Worm (Caenorhabditis elegans) whole organism, young adult: Measurements from ENCODE around the gene dpff-1.

ENCODE experiments used
- B0035.1 ChIP-seq: sonication (generic microtip); optimal IDR thresholded peaks from 2 replicates; lab custom pipeline; 2016; ENCODE audit warnings: missing genetic modification characterization, mild to moderate bottlenecking, missing compliant biosample characterization, missing genotype, missing genetic modification reagents
- B0336.3 ChIP-seq: fragments of 200-800 bp; sonication (Bioruptor generic); IDR thresholded peaks from 2 replicates; pipeline ENCODE4 v1.3.6; 2022; ENCODE audit warnings: missing genetic modification characterization, missing compliant biosample characterization
- C06A6.2 ChIP-seq: fragments of 200-800 bp; sonication (Bioruptor generic); conservative IDR thresholded peaks from 2 replicates; pipeline ENCODE4 v1.3.6; 2022; ENCODE audit warnings: missing genetic modification characterization, missing compliant biosample characterization
- F10E7.11 ChIP-seq: sonication (generic microtip); optimal IDR thresholded peaks from 2 replicates; lab custom pipeline; 2017; ENCODE audit warnings: mild to moderate bottlenecking, missing genetic modification characterization, moderate library complexity, missing compliant biosample characterization
- F22D6.2 ChIP-seq: sonication (generic microtip); optimal IDR thresholded peaks from 2 replicates; lab custom pipeline; 2016; ENCODE audit warnings: mild to moderate bottlenecking, missing genetic modification characterization, missing compliant biosample characterization
- F23B12.7 ChIP-seq: sonication (generic microtip); optimal IDR thresholded peaks from 2 replicates; lab custom pipeline; 2017; ENCODE audit warnings: missing genetic modification characterization, mild to moderate bottlenecking, missing compliant biosample characterization, antibody characterized with exemption, moderate library complexity; ENCODE audit not compliant: insufficient read depth
- F33H1.4 ChIP-seq: fragments of 200-800 bp; sonication (Bioruptor generic); IDR thresholded peaks from 2 replicates; pipeline ENCODE4 v1.3.6; 2022; ENCODE audit warnings: missing genetic modification reagents, missing genetic modification characterization, missing compliant biosample characterization
- F39B2.1 ChIP-seq: fragments of 200-800 bp; sonication (Bioruptor generic); IDR thresholded peaks from 2 replicates; pipeline ENCODE4 v1.3.6; 2022; ENCODE audit warnings: missing genetic modification reagents, missing genetic modification characterization, missing compliant biosample characterization
- F52B5.7 ChIP-seq: sonication (generic microtip); optimal IDR thresholded peaks from 2 replicates; lab custom pipeline; 2016; ENCODE audit warnings: mild to moderate bottlenecking, missing genetic modification characterization, missing compliant biosample characterization
- K12H6.12 ChIP-seq: fragments of 200-800 bp; sonication (Bioruptor generic); optimal IDR thresholded peaks from 2 replicates; lab custom pipeline; 2018; ENCODE audit warnings: mild to moderate bottlenecking, missing genetic modification characterization, missing compliant biosample characterization
- T26A5.8 ChIP-seq: sonication (generic microtip); optimal IDR thresholded peaks from 2 replicates; lab custom pipeline; 2016; ENCODE audit warnings: missing genetic modification characterization, missing compliant biosample characterization
- Y67H2A.10 ChIP-seq: fragments of 200-800 bp; sonication (Bioruptor generic); conservative IDR thresholded peaks from 2 replicates; pipeline ENCODE4 v1.3.6; 2022; ENCODE audit warnings: missing genetic modification reagents, missing genetic modification characterization, missing compliant biosample characterization
- Y95B8A.8 ChIP-seq: fragments of 200-800 bp; sonication (Bioruptor generic); IDR thresholded peaks from 2 replicates; pipeline ENCODE4 v1.3.6; 2022; ENCODE audit warnings: missing genetic modification reagents, missing genetic modification characterization, missing compliant biosample characterization
- athp-1 ChIP-seq: sonication (generic microtip); optimal IDR thresholded peaks from 2 replicates; lab custom pipeline; 2017; ENCODE audit warnings: mild to moderate bottlenecking, missing genetic modification characterization, missing compliant biosample characterization
- attf-3 ChIP-seq: fragments of 200-800 bp; sonication (Bioruptor generic); conservative IDR thresholded peaks from 2 replicates; pipeline ENCODE4 v1.3.6; 2022; ENCODE audit warnings: missing genetic modification reagents, missing genetic modification characterization, missing compliant biosample characterization
- attf-6 ChIP-seq: fragments of 200-800 bp; sonication (Bioruptor generic); IDR thresholded peaks from 2 replicates; pipeline ENCODE4 v1.3.6; 2022; ENCODE audit warnings: missing genetic modification reagents, missing genetic modification characterization, missing compliant biosample characterization
- cebp-1 ChIP-seq, 2 experiments: fragments of 200-800 bp in 1 of 2; sonication (Bioruptor generic) in 1 of 2; sonication (generic microtip) in 1 of 2; IDR thresholded peaks in 1 of 2; optimal IDR thresholded peaks in 1 of 2; 2 replicates each; pipeline versions ENCODE4 v1.3.6 to Lab custom; 2017 to 2022; ENCODE audit warnings: missing compliant biosample characterization in 2 of 2, missing genetic modification characterization in 2 of 2, mild to moderate bottlenecking in 1 of 2, missing genetic modification reagents in 1 of 2, moderate library complexity in 1 of 2
- ceh-58 ChIP-seq: fragments of 200-800 bp; sonication (Bioruptor generic); IDR thresholded peaks from 2 replicates; pipeline ENCODE4 v1.3.6; 2022; ENCODE audit warnings: missing genetic modification characterization, missing compliant biosample characterization
- ceh-79 ChIP-seq: sonication (generic microtip); optimal IDR thresholded peaks from 2 replicates; lab custom pipeline; 2017; ENCODE audit warnings: mild to moderate bottlenecking, missing genetic modification characterization, missing compliant biosample characterization
- ceh-91 ChIP-seq: fragments of 200-800 bp; sonication (Bioruptor generic); IDR thresholded peaks from 2 replicates; pipeline ENCODE4 v1.3.6; 2022; ENCODE audit warnings: missing genetic modification reagents, missing genetic modification characterization, missing compliant biosample characterization
- die-1 ChIP-seq: sonication (generic microtip); optimal IDR thresholded peaks from 2 replicates; lab custom pipeline; 2016; ENCODE audit warnings: missing genotype, mild to moderate bottlenecking, missing genetic modification characterization, missing compliant biosample characterization
- dox-1 ChIP-seq: fragments of 200-800 bp; sonication (Bioruptor generic); IDR thresholded peaks from 2 replicates; pipeline ENCODE4 v1.3.6; 2022; ENCODE audit warnings: missing genetic modification reagents, missing genetic modification characterization, missing compliant biosample characterization
- egrh-3 ChIP-seq: fragments of 200-800 bp; sonication (Bioruptor generic); IDR thresholded peaks from 2 replicates; pipeline ENCODE4 v1.3.6; 2022; ENCODE audit warnings: missing genetic modification reagents, missing genetic modification characterization, missing compliant biosample characterization
- ets-4 ChIP-seq: fragments of 200-800 bp; sonication (Bioruptor generic); optimal IDR thresholded peaks from 2 replicates; lab custom pipeline; 2018; ENCODE audit warnings: mild to moderate bottlenecking, missing genetic modification characterization, missing compliant biosample characterization
- gei-17 ChIP-seq: fragments of 200-800 bp; sonication (Bioruptor generic); optimal IDR thresholded peaks from 2 replicates; lab custom pipeline; 2018; ENCODE audit warnings: mild to moderate bottlenecking, missing genetic modification characterization, missing compliant biosample characterization
- him-1 ChIP-seq: sonication (generic microtip); optimal IDR thresholded peaks from 2 replicates; lab custom pipeline; 2016; ENCODE audit warnings: missing genotype, missing genetic modification reagents, missing genetic modification characterization, missing compliant biosample characterization
- hlh-26 ChIP-seq: fragments of 200-800 bp; sonication (Bioruptor generic); conservative IDR thresholded peaks from 2 replicates; pipeline ENCODE4 v1.3.6; 2022; ENCODE audit warnings: missing genetic modification reagents, missing genetic modification characterization, missing compliant biosample characterization
- hmg-20 ChIP-seq: fragments of 200-800 bp; sonication (Bioruptor generic); IDR thresholded peaks from 2 replicates; pipeline ENCODE4 v1.3.6; 2022; ENCODE audit warnings: missing genetic modification reagents, missing genetic modification characterization, missing compliant biosample characterization
- lsl-1 ChIP-seq: fragments of 200-800 bp; sonication (Bioruptor generic); optimal IDR thresholded peaks from 2 replicates; lab custom pipeline; 2018; ENCODE audit warnings: mild to moderate bottlenecking, missing genetic modification characterization, moderate library complexity, missing compliant biosample characterization
- lsy-27 ChIP-seq: sonication (generic microtip); optimal IDR thresholded peaks from 2 replicates; lab custom pipeline; 2017; ENCODE audit warnings: missing genetic modification characterization, mild to moderate bottlenecking, missing compliant biosample characterization, antibody characterized with exemption, missing genotype, borderline replicate concordance; ENCODE audit not compliant: insufficient read depth
- madf-10 ChIP-seq: sonication (generic microtip); optimal IDR thresholded peaks from 2 replicates; lab custom pipeline; 2016; ENCODE audit warnings: mild to moderate bottlenecking, missing genetic modification characterization, missing compliant biosample characterization
- madf-6 ChIP-seq: fragments of 200-800 bp; sonication (Bioruptor generic); IDR thresholded peaks from 2 replicates; pipeline ENCODE4 v1.3.6; 2022; ENCODE audit warnings: missing genetic modification reagents, missing genetic modification characterization, missing compliant biosample characterization
- madf-8 ChIP-seq: fragments of 200-800 bp; sonication (Bioruptor generic); conservative IDR thresholded peaks from 2 replicates; pipeline ENCODE4 v1.3.6; 2022; ENCODE audit warnings: missing genetic modification reagents, missing genetic modification characterization, missing compliant biosample characterization
- nhr-179 ChIP-seq: sonication (generic microtip); optimal IDR thresholded peaks from 2 replicates; lab custom pipeline; 2016; ENCODE audit warnings: mild to moderate bottlenecking, missing genetic modification characterization, missing compliant biosample characterization
- nhr-80 ChIP-seq: sonication (generic microtip); optimal IDR thresholded peaks from 2 replicates; lab custom pipeline; 2016; ENCODE audit warnings: missing genetic modification characterization, missing compliant biosample characterization
- nhr-90 ChIP-seq: sonication (generic microtip); optimal IDR thresholded peaks from 2 replicates; lab custom pipeline; 2016; ENCODE audit warnings: missing genotype, mild to moderate bottlenecking, missing genetic modification characterization, missing compliant biosample characterization
- rec-8 ChIP-seq, 2 experiments: sonication (generic microtip); optimal IDR thresholded peaks; 2 replicates each; lab custom pipeline; 2016; ENCODE audit warnings: mild to moderate bottlenecking in 2 of 2, missing genetic modification characterization in 2 of 2, missing genetic modification reagents in 2 of 2, missing genotype in 2 of 2, missing biosample characterization in 1 of 2, missing compliant biosample characterization in 1 of 2, moderate library complexity in 1 of 2
- tbp1 ChIP-seq: fragments of 200-800 bp; sonication (Bioruptor generic); optimal IDR thresholded peaks from 2 replicates; lab custom pipeline; 2018; ENCODE audit warnings: mild to moderate bottlenecking, missing genetic modification characterization, missing compliant biosample characterization
- xnd-1 ChIP-seq: sonication (generic microtip); optimal IDR thresholded peaks from 2 replicates; lab custom pipeline; 2016; ENCODE audit warnings: missing genotype, missing genetic modification reagents, missing genetic modification characterization, missing compliant biosample characterization
- zfh-2 ChIP-seq: fragments of 200-800 bp; sonication (Bioruptor generic); conservative IDR thresholded peaks from 2 replicates; pipeline ENCODE4 v1.3.6; 2022; ENCODE audit warnings: missing genetic modification reagents, missing genetic modification characterization, missing compliant biosample characterization
- ztf-18 ChIP-seq: sonication (generic microtip); optimal IDR thresholded peaks from 2 replicates; lab custom pipeline; 2016; ENCODE audit warnings: missing genotype, mild to moderate bottlenecking, missing genetic modification characterization, missing compliant biosample characterization

dpff-1 gene

DNA sequence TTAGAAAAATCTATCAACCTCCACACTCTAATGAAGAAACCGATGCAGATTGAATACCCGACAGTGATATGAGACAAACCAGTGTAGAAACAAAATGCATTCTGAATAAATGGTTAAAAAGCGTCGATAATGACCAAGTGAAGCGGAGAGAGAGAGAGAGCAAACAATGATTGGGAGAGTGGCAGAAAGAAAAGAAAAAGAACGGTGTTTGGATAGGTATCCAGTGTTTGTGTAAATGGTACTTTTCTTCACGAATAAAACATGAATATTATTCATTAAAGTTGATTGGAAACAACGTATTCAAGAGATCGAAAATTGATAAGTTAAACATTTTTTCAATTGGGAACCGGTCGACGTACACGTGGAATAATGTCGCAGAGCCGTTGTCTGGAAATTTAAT, 36.7 kb downstream of the dpff-1 start, which contains the start of gene F01F1.15:
F01F1.15 (minus strand) TSS at position 101 of the 400 bp plus-strand sequence.
- TF ChIP-seq gei-17 (GFP tag; lab: Kevin White, UChicago): no peak
- no peak for TF ChIP-seq ets-4 (GFP tag; lab: Kevin White, UChicago)
- TF ChIP-seq C06A6.2: no peak
- no peak for TF ChIP-seq nhr-179
- no peak for TF ChIP-seq egrh-3 (GFP tag; lab: Robert Waterston, UW)
- TF ChIP-seq nhr-90 (tag; lab: Kevin White, UChicago): no peak
- TF ChIP-seq Y95B8A.8: no peak
- TF ChIP-seq lsy-27 (tag; lab: Kevin White, UChicago): no peak
- TF ChIP-seq B0336.3 (GFP tag; lab: Robert Waterston, UW): no peak
- no peak for TF ChIP-seq athp-1
- TF ChIP-seq die-1: no peak
- no peak for TF ChIP-seq madf-6 (GFP tag; lab: Robert Waterston, UW)
- TF ChIP-seq F23B12.7 (tag; lab: Kevin White, UChicago): no peak

DNA sequence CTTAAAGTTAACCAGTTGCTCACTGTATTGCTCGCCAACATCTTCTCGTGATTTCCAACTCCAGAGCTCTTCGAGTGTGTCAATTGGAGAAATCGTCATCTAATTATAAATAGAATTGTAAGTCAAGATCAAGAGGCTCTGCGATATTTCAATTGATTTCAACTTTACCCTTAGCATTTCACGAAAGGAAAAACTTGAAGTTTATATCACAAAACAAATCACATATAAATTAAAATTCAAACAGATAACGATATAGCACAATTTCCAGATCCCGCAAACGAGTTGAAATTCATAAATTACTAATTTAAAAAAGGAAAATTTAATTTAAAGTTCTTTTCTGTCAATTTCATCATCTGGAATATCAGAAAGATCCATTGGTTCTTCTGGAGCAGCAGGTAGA, 37.7 kb downstream of the dpff-1 start, which contains the start of gene eng-1:
eng-1 (minus strand) TSS at position 101 of the 400 bp plus-strand sequence.
- TF ChIP-seq T26A5.8 (tag; lab: Kevin White, UChicago): no peak
- no peak for TF ChIP-seq zfh-2
- no peak for TF ChIP-seq ceh-79 (tag; lab: Kevin White, UChicago)
- TF ChIP-seq ceh-58 (GFP tag; lab: Robert Waterston, UW): no peak
- no peak for TF ChIP-seq ceh-91
- TF ChIP-seq attf-3 (GFP tag; lab: Robert Waterston, UW): no peak
- TF ChIP-seq lsy-27 (tag; lab: Kevin White, UChicago): no peak
- no peak for TF ChIP-seq F52B5.7 (tag; lab: Kevin White, UChicago)
- TF ChIP-seq madf-10 (tag; lab: Kevin White, UChicago): no peak
- no peak for TF ChIP-seq F10E7.11 (tag; lab: Kevin White, UChicago)
- TF ChIP-seq xnd-1 (tag; lab: Kevin White, UChicago): no peak
- no peak for TF ChIP-seq Y67H2A.10 (GFP tag; lab: Robert Waterston, UW)

ce11 chrIII:5864270-5864669, 41.9 kb downstream of the dpff-1 start, which contains the start of gene rabn-5:
rabn-5 (plus strand) TSS chrIII:5864553.
- no peak for TF ChIP-seq cebp-1 (GFP tag; IDR thresholded peaks at IDR 0.05; lab: Robert Waterston, UW)
- TF ChIP-seq cebp-1 (tag; optimal IDR thresholded peaks at IDR 0.05; lab: Kevin White, UChicago): peak; percentile 7
- no peak for TF ChIP-seq die-1

DNA sequence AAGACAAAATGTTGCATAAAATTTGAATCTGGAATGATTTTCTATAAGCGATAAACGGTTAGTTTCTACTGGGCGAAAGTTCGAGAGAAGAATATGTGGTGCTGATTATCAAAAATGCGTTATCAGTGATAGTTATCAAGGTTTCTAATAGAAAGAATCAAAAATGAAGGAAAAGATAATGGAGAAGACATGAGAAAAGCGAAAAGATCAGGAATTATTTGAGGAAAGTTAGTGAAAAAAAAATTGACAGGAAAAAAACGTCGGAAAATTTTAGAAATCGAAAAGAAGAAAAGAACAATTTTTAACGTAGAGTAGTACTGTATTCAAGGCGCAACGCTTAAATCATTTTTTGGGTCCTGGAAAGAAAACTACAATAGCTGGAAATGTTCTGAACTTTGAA, 42.4 kb downstream of the dpff-1 start, which contains the start of gene dnpp-1:
dnpp-1 (minus strand) TSS at position 30 of the 400 bp plus-strand sequence.
- TF ChIP-seq ceh-58 (GFP tag; lab: Robert Waterston, UW) (no peak), F22D6.2 (tag; lab: Kevin White, UChicago) (no peak), B0035.1 (tag; lab: Kevin White, UChicago) (no peak), ztf-18 (tag; lab: Kevin White, UChicago) (no peak), K12H6.12 (no peak), dox-1 (GFP tag; lab: Robert Waterston, UW) (0 out of 2 replicates have a peak, but pooled peaks have one; percentile 22), athp-1 (no peak), attf-6 (GFP tag; lab: Robert Waterston, UW) (no peak), hlh-26 (GFP tag; lab: Robert Waterston, UW) (no peak), nhr-90 (tag; lab: Kevin White, UChicago) (no peak), rec-8 (tag; optimal IDR thresholded peaks at IDR 0.05; lab: Kevin White, UChicago) (no peak), F23B12.7 (tag; lab: Kevin White, UChicago) (no peak), nhr-80 (tag; lab: Kevin White, UChicago) (peak; percentile 69), T26A5.8 (tag; lab: Kevin White, UChicago) (no peak), madf-8 (GFP tag; lab: Robert Waterston, UW) (peak; percentile 53), hmg-20 (no peak), madf-6 (GFP tag; lab: Robert Waterston, UW) (peak; percentile 82), F39B2.1 (no peak), lsl-1 (peak; percentile 92), F33H1.4 (GFP tag; lab: Robert Waterston, UW) (peak; percentile 87), tbp1 (GFP tag; lab: Kevin White, UChicago) (peak; percentile 12), ceh-79 (tag; lab: Kevin White, UChicago) (no peak), him-1 (tag; lab: Kevin White, UChicago) (peak; percentile 41), ceh-91 (peak; percentile 57; the same call in 1 of the 2 replicates), nhr-179 (no peak), xnd-1 (tag; lab: Kevin White, UChicago) (peak; percentile 68)
